Worm (Caenorhabditis elegans) whole organism, midembryonic: ENCODE results near the gene K08D8.6.

Experiments
- T22C8.4 ChIP-seq: fragments of 200-800 bp; sonication (Bioruptor generic); IDR thresholded peaks from 2 replicates; pipeline ENCODE4 v1.3.6; 2022; ENCODE audit warnings: missing genetic modification characterization, missing compliant biosample characterization
- cog-1 ChIP-seq: sonication (generic microtip); optimal IDR thresholded peaks from 2 replicates; lab custom pipeline; 2016; ENCODE audit warnings: missing genetic modification characterization, missing compliant biosample characterization
- flt-1 ChIP-seq: fragments of 200-800 bp; sonication (Bioruptor generic); IDR thresholded peaks from 2 replicates; pipeline ENCODE4 v1.3.6; 2022; ENCODE audit warnings: missing genetic modification characterization, missing compliant biosample characterization
- klf-2 ChIP-seq: fragments of 200-800 bp; sonication (Bioruptor generic); conservative IDR thresholded peaks from 2 replicates; pipeline ENCODE4 v1.3.6; 2022; ENCODE audit warnings: missing genetic modification reagents, missing genetic modification characterization, missing compliant biosample characterization
- med-1 ChIP-seq: sonication (generic microtip); optimal IDR thresholded peaks from 2 replicates; lab custom pipeline; 2017; ENCODE audit warnings: missing genetic modification characterization, mild to moderate bottlenecking, missing compliant biosample characterization, antibody characterized with exemption, missing genetic modification reagents; ENCODE audit not compliant: insufficient read depth
- ref-1 ChIP-seq: fragments of 200-800 bp; sonication (Bioruptor generic); conservative IDR thresholded peaks from 2 replicates; pipeline ENCODE4 v1.3.6; 2022; ENCODE audit warnings: missing genetic modification reagents, missing genetic modification characterization, missing compliant biosample characterization
- tab-1 ChIP-seq: fragments of 200-800 bp; sonication (Bioruptor generic); IDR thresholded peaks from 2 replicates; pipeline ENCODE4 v1.3.6; 2022; ENCODE audit warnings: missing genetic modification characterization, missing compliant biosample characterization
- ztf-23 ChIP-seq: fragments of 200-800 bp; sonication (Bioruptor generic); IDR thresholded peaks from 2 replicates; pipeline ENCODE4 v1.3.6; 2022; ENCODE audit warnings: missing genetic modification reagents, missing genetic modification characterization, missing compliant biosample characterization
- ztf-29 ChIP-seq: fragments of 200-800 bp; sonication (Bioruptor generic); IDR thresholded peaks from 2 replicates; pipeline ENCODE4 v1.3.6; 2022; ENCODE audit warnings: missing genetic modification reagents, missing genetic modification characterization, missing compliant biosample characterization

K08D8.6 gene

ce11 chrIV:12898823-12899222 is 8.5 kb upstream of the K08D8.6 start:
- TF ChIP-seq ztf-29 (GFP tag; lab: Robert Waterston, UW) (no peak), ztf-23 (GFP tag; lab: Robert Waterston, UW) (no peak), tab-1 (no peak), med-1 (no peak), T22C8.4 (GFP tag; lab: Robert Waterston, UW) (no peak), cog-1 (tag; lab: Kevin White, UChicago) (no peak), klf-2 (GFP tag; lab: Robert Waterston, UW) (no peak), ref-1 (GFP tag; lab: Robert Waterston, UW) (no peak), flt-1 (GFP tag; lab: Robert Waterston, UW) (no peak)

ce11 chrIV:12897146-12897545 is 6.8 kb upstream of the K08D8.6 start:
- no peak for TF ChIP-seq tab-1
- no peak for TF ChIP-seq ref-1 (GFP tag; lab: Robert Waterston, UW)
- TF ChIP-seq ztf-29 (GFP tag; lab: Robert Waterston, UW), result no peak
- no peak for TF ChIP-seq klf-2 (GFP tag; lab: Robert Waterston, UW)
- no peak for TF ChIP-seq ztf-23 (GFP tag; lab: Robert Waterston, UW)
- no peak for TF ChIP-seq T22C8.4 (GFP tag; lab: Robert Waterston, UW)
- TF ChIP-seq med-1, result no peak
- no peak for TF ChIP-seq cog-1 (tag; lab: Kevin White, UChicago)
- TF ChIP-seq flt-1 (GFP tag; lab: Robert Waterston, UW), result no peak

- no peak for TF ChIP-seq cog-1 (tag; lab: Kevin White, UChicago)
- no peak for TF ChIP-seq T22C8.4 (GFP tag; lab: Robert Waterston, UW)
- TF ChIP-seq ref-1 (GFP tag; lab: Robert Waterston, UW), result no peak
- no peak for TF ChIP-seq tab-1
These were observed 6.1 kb upstream of the K08D8.6 start, which contains the start of gene K08D8.7 for ce11 chrIV:12896371-12896882. K08D8.7 (plus strand) TSS chrIV:12896832.

- TF ChIP-seq ref-1 (GFP tag; lab: Robert Waterston, UW) (no peak), tab-1 (no peak), ztf-29 (GFP tag; lab: Robert Waterston, UW) (no peak), klf-2 (GFP tag; lab: Robert Waterston, UW) (no peak), flt-1 (GFP tag; lab: Robert Waterston, UW) (no peak), cog-1 (tag; lab: Kevin White, UChicago) (no peak), med-1 (no peak), T22C8.4 (GFP tag; lab: Robert Waterston, UW) (no peak), ztf-23 (GFP tag; lab: Robert Waterston, UW) (no peak)
These were observed 4.7 kb upstream of the K08D8.6 start, which contains the start of gene K08D8.11 for ce11 chrIV:12894996-12895395. K08D8.11 (plus strand) TSS chrIV:12895296.

ce11 chrIV:12893166-12893565 is 2.9 kb upstream of the K08D8.6 start, which contains the start of gene K08D8.12:
K08D8.12 (plus strand) TSS chrIV:12893466.
- TF ChIP-seq T22C8.4 (GFP tag; lab: Robert Waterston, UW) (no peak), med-1 (no peak), flt-1 (GFP tag; lab: Robert Waterston, UW) (no peak), tab-1 (no peak), ztf-29 (GFP tag; lab: Robert Waterston, UW) (no peak), klf-2 (GFP tag; lab: Robert Waterston, UW) (no peak), ref-1 (GFP tag; lab: Robert Waterston, UW) (no peak), cog-1 (tag; lab: Kevin White, UChicago) (no peak), ztf-23 (GFP tag; lab: Robert Waterston, UW) (no peak)

- TF ChIP-seq ztf-23 (GFP tag; lab: Robert Waterston, UW) (no peak), ztf-29 (GFP tag; lab: Robert Waterston, UW) (no peak), cog-1 (tag; lab: Kevin White, UChicago) (no peak), tab-1 (no peak), med-1 (no peak), T22C8.4 (GFP tag; lab: Robert Waterston, UW) (no peak), flt-1 (GFP tag; lab: Robert Waterston, UW) (no peak), klf-2 (GFP tag; lab: Robert Waterston, UW) (no peak)
These were observed 1.9 kb upstream of the K08D8.6 start, which contains the start of gene K08D8.1 for ce11 chrIV:12892194-12892593. K08D8.1 (plus strand) TSS chrIV:12892494.

ce11 chrIV:12891080-12891479 is 772 bp upstream of the K08D8.6 start:
- TF ChIP-seq klf-2 (GFP tag; lab: Robert Waterston, UW) (no peak), flt-1 (GFP tag; lab: Robert Waterston, UW) (no peak), cog-1 (tag; lab: Kevin White, UChicago) (no peak), tab-1 (no peak), ztf-29 (GFP tag; lab: Robert Waterston, UW) (no peak), med-1 (no peak), T22C8.4 (GFP tag; lab: Robert Waterston, UW) (no peak), ref-1 (GFP tag; lab: Robert Waterston, UW) (no peak), ztf-23 (GFP tag; lab: Robert Waterston, UW) (no peak)

ce11 chrIV:12886012-12886411 is 4.3 kb downstream of the K08D8.6 start:
- TF ChIP-seq flt-1 (GFP tag; lab: Robert Waterston, UW) (no peak), klf-2 (GFP tag; lab: Robert Waterston, UW) (no peak), ref-1 (GFP tag; lab: Robert Waterston, UW) (no peak), ztf-23 (GFP tag; lab: Robert Waterston, UW) (no peak), cog-1 (tag; lab: Kevin White, UChicago) (no peak), med-1 (no peak), tab-1 (no peak), T22C8.4 (GFP tag; lab: Robert Waterston, UW) (no peak), ztf-29 (GFP tag; lab: Robert Waterston, UW) (no peak)

ce11 chrIV:12883190-12883589 is 7.1 kb downstream of the K08D8.6 start, which contains the start of gene ZK896.4:
ZK896.4 (minus strand) TSS chrIV:12883290.
- TF ChIP-seq T22C8.4 (GFP tag; lab: Robert Waterston, UW) (no peak), cog-1 (tag; lab: Kevin White, UChicago) (no peak), ztf-29 (GFP tag; lab: Robert Waterston, UW) (no peak), ref-1 (GFP tag; lab: Robert Waterston, UW) (no peak), ztf-23 (GFP tag; lab: Robert Waterston, UW) (no peak), tab-1 (no peak), klf-2 (GFP tag; lab: Robert Waterston, UW) (no peak), flt-1 (GFP tag; lab: Robert Waterston, UW) (no peak), med-1 (no peak)
